Fruit fly (Drosophila melanogaster) whole organism, adult: ENCODE measurements around the gene ctrip.

Experiments
- CG11617 ChIP-seq: fragments of 200-800 bp; sonication (Bioruptor generic); optimal IDR thresholded peaks from 2 replicates; lab custom pipeline; 2017; ENCODE audit warnings: mild to moderate bottlenecking, missing biosample characterization, missing genetic modification reagents, missing genetic modification characterization
- CG12768 ChIP-seq: fragments of 200-800 bp; sonication (Bioruptor generic); optimal IDR thresholded peaks from 2 replicates; lab custom pipeline; 2017; ENCODE audit warnings: missing biosample characterization, missing genetic modification characterization, mild to moderate bottlenecking, moderate library complexity, missing genetic modification reagents
- CG14711 ChIP-seq: fragments of 200-800 bp; sonication (Bioruptor generic); optimal IDR thresholded peaks from 2 replicates; lab custom pipeline; 2018; ENCODE audit warnings: missing biosample characterization, mild to moderate bottlenecking, missing genetic modification characterization, moderate library complexity
- CG1620 ChIP-seq: fragments of 200-800 bp; sonication (Bioruptor generic); optimal IDR thresholded peaks from 2 replicates; lab custom pipeline; 2016; ENCODE audit warnings: missing biosample characterization, missing genetic modification characterization
- CG33017 ChIP-seq: fragments of 200-800 bp; sonication (Bioruptor generic); optimal IDR thresholded peaks from 2 replicates; lab custom pipeline; 2018; ENCODE audit warnings: missing biosample characterization, mild to moderate bottlenecking, missing genetic modification characterization, moderate library complexity
- CG5204 ChIP-seq: fragments of 200-800 bp; sonication (Bioruptor generic); optimal IDR thresholded peaks from 2 replicates; lab custom pipeline; 2016; ENCODE audit warnings: missing biosample characterization, missing genetic modification characterization
- CG7045 ChIP-seq: fragments of 200-800 bp; sonication (Bioruptor generic); optimal IDR thresholded peaks from 2 replicates; lab custom pipeline; 2017; ENCODE audit warnings: missing biosample characterization, mild to moderate bottlenecking, missing genetic modification characterization
- CG7101 ChIP-seq: fragments of 200-800 bp; sonication (Bioruptor generic); optimal IDR thresholded peaks from 2 replicates; lab custom pipeline; 2018; ENCODE audit warnings: missing biosample characterization, mild to moderate bottlenecking, missing genetic modification characterization, moderate library complexity
- Clk ChIP-seq: fragments of 200-800 bp; sonication (Bioruptor generic); optimal IDR thresholded peaks from 2 replicates; lab custom pipeline; 2017; ENCODE audit warnings: missing biosample characterization, missing genetic modification characterization
- Crg-1 ChIP-seq: fragments of 200-800 bp; sonication (Bioruptor generic); optimal IDR thresholded peaks from 2 replicates; lab custom pipeline; 2016; ENCODE audit warnings: missing biosample characterization, missing genetic modification characterization
- Hr96 ChIP-seq: fragments of 200-800 bp; sonication (Bioruptor generic); optimal IDR thresholded peaks from 2 replicates; lab custom pipeline; 2016; ENCODE audit warnings: missing biosample characterization, missing genetic modification characterization
- Mnt ChIP-seq: fragments of 200-800 bp; sonication (Bioruptor generic); optimal IDR thresholded peaks from 2 replicates; lab custom pipeline; 2016; ENCODE audit warnings: missing biosample characterization, mild to moderate bottlenecking, missing genetic modification characterization
- bab1 ChIP-seq: fragments of 200-800 bp; sonication (Bioruptor generic); optimal IDR thresholded peaks from 3 replicates; lab custom pipeline; 2019; ENCODE audit warnings: missing biosample characterization, mild to moderate bottlenecking, missing genetic modification characterization, moderate library complexity
- cic ChIP-seq: fragments of 200-800 bp; sonication (Bioruptor generic); optimal IDR thresholded peaks from 2 replicates; lab custom pipeline; 2017; ENCODE audit warnings: missing biosample characterization, mild to moderate bottlenecking, missing genetic modification characterization, moderate library complexity
- cnc ChIP-seq, 2 experiments: fragments of >200 bp; optimal IDR thresholded peaks; 2 replicates each; lab custom pipeline; 2017
- kay ChIP-seq: fragments of 200-800 bp; sonication (Bioruptor generic); peaks from one replicate; lab custom pipeline; 2016; ENCODE audit warnings: missing biosample characterization, missing genetic modification characterization, borderline replicate concordance
- ovo ChIP-seq: fragments of 200-800 bp; sonication (Bioruptor generic); optimal IDR thresholded peaks from 2 replicates; lab custom pipeline; 2016; ENCODE audit warnings: missing biosample characterization, missing genetic modification characterization
- pad ChIP-seq: fragments of 200-800 bp; sonication (Bioruptor generic); optimal IDR thresholded peaks from 3 replicates; lab custom pipeline; 2017; ENCODE audit warnings: missing biosample characterization, missing genetic modification characterization, mild to moderate bottlenecking, moderate library complexity, missing genetic modification reagents
- tj ChIP-seq: fragments of 200-800 bp; sonication (Bioruptor generic); optimal IDR thresholded peaks from 3 replicates; lab custom pipeline; 2017; ENCODE audit warnings: missing biosample characterization, mild to moderate bottlenecking, missing genetic modification characterization, moderate library complexity
- toe ChIP-seq: fragments of 200-800 bp; sonication (Bioruptor generic); optimal IDR thresholded peaks from 2 replicates; lab custom pipeline; 2016; ENCODE audit warnings: missing biosample characterization, missing genetic modification characterization

ctrip gene

DNA sequence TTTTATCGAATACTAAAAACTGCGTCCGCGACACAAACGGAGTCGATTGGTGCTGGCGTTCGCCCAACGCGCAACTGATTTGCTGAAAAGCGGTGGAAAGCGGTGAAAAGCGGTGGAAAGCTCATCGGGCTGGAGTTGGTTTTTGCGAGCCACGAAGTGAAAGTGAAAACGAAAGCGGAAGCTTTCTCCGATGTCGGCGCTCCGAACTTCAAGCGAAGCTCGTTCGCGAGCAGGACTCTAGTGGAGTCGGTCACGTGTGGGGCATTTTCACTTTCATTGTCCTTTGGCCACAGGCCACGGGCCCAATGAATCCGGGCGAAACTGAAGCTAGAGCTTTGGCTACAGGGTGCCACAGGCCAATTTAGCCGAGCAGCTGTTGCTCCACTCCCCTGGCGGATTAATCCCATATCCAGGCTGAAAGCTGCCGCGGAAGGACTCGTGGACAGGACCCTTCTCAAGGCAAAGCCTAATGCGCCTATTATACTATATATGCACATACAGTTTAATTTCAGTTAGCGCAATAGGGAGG lies 43.1 kb downstream of the ctrip start:
- TF ChIP-seq Clk (GFP tag; lab: Kevin White, UChicago) (no peak), CG11617 (GFP tag; lab: Kevin White, UChicago) (no peak), toe (GFP tag; lab: Kevin White, UChicago) (no peak), bab1 (GFP tag; lab: Kevin White, UChicago) (no peak), CG33017 (tag; lab: Kevin White, UChicago) (no peak), ovo (no peak), cnc (optimal IDR thresholded peaks at IDR 0.05; lab: Kevin White, UChicago) (no peak), CG5204 (no peak), Hr96 (GFP tag; lab: Kevin White, UChicago) (no peak), Crg-1 (GFP tag; lab: Kevin White, UChicago) (no peak)

dm6 chr3R:4761372-4761771 lies 50.5 kb downstream of the ctrip start:
- TF ChIP-seq CG5204 (no peak), CG14711 (tag; lab: Kevin White, UChicago) (no peak), Crg-1 (GFP tag; lab: Kevin White, UChicago) (no peak), pad (GFP tag; lab: Kevin White, UChicago) (no peak), CG7045 (GFP tag; lab: Kevin White, UChicago) (no peak), CG1620 (GFP tag; lab: Kevin White, UChicago) (no peak), tj (GFP tag; lab: Kevin White, UChicago) (no peak), bab1 (GFP tag; lab: Kevin White, UChicago) (no peak), CG33017 (tag; lab: Kevin White, UChicago) (no peak), ovo (no peak), CG12768 (GFP tag; lab: Kevin White, UChicago) (no peak), Clk (GFP tag; lab: Kevin White, UChicago) (no peak), cic (GFP tag; lab: Kevin White, UChicago) (no peak), cnc (optimal IDR thresholded peaks at IDR 0.05; lab: Kevin White, UChicago) (no peak), kay (GFP tag; lab: Kevin White, UChicago) (no peak)

DNA sequence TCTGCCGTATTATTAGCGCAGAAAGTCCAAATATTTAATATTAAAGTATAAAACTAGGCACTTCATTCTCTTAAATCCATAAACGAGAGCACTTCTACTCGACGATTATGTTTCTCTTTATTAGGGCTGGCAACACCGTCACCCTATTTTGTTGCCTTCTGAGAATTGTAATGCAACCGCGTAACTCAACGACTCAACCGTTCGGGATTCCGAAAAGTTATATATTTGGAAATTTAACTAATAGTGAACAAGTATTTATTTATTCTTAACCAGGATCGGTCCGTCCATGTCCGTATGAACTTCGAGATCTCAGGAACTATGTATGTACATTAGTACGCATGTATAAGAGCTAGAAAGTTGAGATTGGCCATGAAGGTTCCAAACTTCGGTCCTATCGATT lies 62.2 kb downstream of the ctrip start, which contains the start of gene atms:
atms (plus strand) TSS at position 301 of the 400 bp plus-strand sequence.
- TF ChIP-seq pad (GFP tag; lab: Kevin White, UChicago) (no peak), toe (GFP tag; lab: Kevin White, UChicago) (no peak), cnc (optimal IDR thresholded peaks at IDR 0.05; lab: Kevin White, UChicago) (no peak), ovo (no peak), cic (GFP tag; lab: Kevin White, UChicago) (no peak), CG33017 (tag; lab: Kevin White, UChicago) (no peak), CG7045 (GFP tag; lab: Kevin White, UChicago) (no peak), CG7101 (no peak), Clk (GFP tag; lab: Kevin White, UChicago) (no peak), bab1 (GFP tag; lab: Kevin White, UChicago) (no peak), Mnt (GFP tag; lab: Kevin White, UChicago) (no peak), tj (GFP tag; lab: Kevin White, UChicago) (no peak), Crg-1 (GFP tag; lab: Kevin White, UChicago) (no peak)

dm6 chr3R:4748888-4749717 lies 62.8 kb downstream of the ctrip start, which contains the start of gene tacc:
Gene tacc, minus strand, starts transcription at chr3R:4749056.
- TF ChIP-seq CG14711 (tag; lab: Kevin White, UChicago) (no peak), Crg-1 (GFP tag; lab: Kevin White, UChicago) (no peak), bab1 (GFP tag; lab: Kevin White, UChicago) (no peak), cic (GFP tag; lab: Kevin White, UChicago) (no peak), CG7045 (GFP tag; lab: Kevin White, UChicago) (no peak), CG12768 (GFP tag; lab: Kevin White, UChicago) (no peak), ovo (no peak), CG7101 (no peak), CG33017 (tag; lab: Kevin White, UChicago) (no peak), pad (GFP tag; lab: Kevin White, UChicago) (no peak), cnc (optimal IDR thresholded peaks at IDR 0.05; lab: Kevin White, UChicago) (no peak), Mnt (GFP tag; lab: Kevin White, UChicago) (no peak)

- TF ChIP-seq CG7101 (no peak), tj (GFP tag; lab: Kevin White, UChicago) (peak; percentile 89)
These were observed 64.6 kb downstream of the ctrip start for dm6 chr3R:4747292-4747691.

DNA sequence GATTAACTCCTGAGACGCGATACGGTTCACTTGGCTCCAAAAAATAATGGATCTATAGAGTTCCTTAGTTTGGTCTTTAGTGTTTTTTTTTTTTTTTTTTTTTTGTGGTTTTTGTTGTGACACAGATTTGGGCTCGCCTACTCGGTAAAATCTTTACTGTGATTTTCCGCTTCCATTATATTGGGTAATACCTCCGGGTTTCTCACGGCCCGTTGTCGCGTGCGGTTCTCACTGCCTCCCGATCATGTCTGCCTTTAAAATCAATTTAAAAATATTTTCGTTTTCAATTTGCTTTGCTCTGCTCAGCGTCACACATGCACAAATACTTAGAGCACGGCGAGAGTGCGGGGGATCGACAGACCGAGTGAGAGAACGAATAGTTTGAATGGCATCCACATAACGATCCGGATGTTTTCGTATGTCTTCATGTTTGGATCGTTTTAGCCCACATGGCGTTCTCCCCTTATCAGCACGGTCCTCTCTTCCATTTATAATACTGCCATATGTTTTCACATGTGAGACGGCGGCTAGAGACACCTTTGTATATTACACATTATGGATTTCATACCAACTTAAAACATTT lies 65.6 kb downstream of the ctrip start:
- TF ChIP-seq CG5204 (no peak), ovo (no peak), CG1620 (GFP tag; lab: Kevin White, UChicago) (no peak), CG12768 (GFP tag; lab: Kevin White, UChicago) (no peak), CG7045 (GFP tag; lab: Kevin White, UChicago) (no peak), toe (GFP tag; lab: Kevin White, UChicago) (no peak), pad (GFP tag; lab: Kevin White, UChicago) (no peak), Clk (GFP tag; lab: Kevin White, UChicago) (no peak), Crg-1 (GFP tag; lab: Kevin White, UChicago) (no peak), CG7101 (no peak), CG11617 (GFP tag; lab: Kevin White, UChicago) (no peak)
